Worm (Caenorhabditis elegans): ENCODE results near the gene rab-30.

rab-30 gene

DNA sequence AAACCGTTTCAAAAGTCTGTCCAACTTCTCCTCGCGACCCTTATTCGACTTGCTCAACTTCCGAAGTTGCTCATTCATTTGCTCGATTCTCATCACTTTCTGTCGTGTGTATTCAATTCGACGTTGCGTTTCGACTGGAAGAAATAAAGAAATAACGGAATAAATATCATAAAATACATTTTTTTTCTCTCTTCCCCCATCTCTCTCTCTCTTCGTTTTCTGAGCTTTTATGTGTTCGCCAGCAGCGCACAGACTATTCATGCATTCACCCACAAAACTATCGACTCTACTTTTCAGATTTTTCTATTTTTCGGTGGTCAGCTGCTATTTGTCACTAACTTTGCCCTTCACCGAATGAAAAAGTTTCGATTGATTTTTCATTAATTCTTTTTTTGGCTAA is at the start of gene rab-30:
Gene rab-30, plus strand, starts transcription at position 301 of the 400 bp plus-strand sequence.
- no peak for TF ChIP-seq nfya-2 (GFP tag; IDR thresholded peaks at IDR 0.05)
- TF ChIP-seq ztf-26 (tag; optimal IDR thresholded peaks at IDR 0.05): no peak
- no peak for TF ChIP-seq lsy-27 (tag; optimal IDR thresholded peaks at IDR 0.05; ENCODE audit: borderline replicate concordance, insufficient read depth)
- TF ChIP-seq hsf-1 (GFP tag; IDR thresholded peaks at IDR 0.05): 0 out of 2 replicates have a peak, but pooled peaks have one; percentile 33
- TF ChIP-seq hrde-1 (tag; optimal IDR thresholded peaks at IDR 0.05; ENCODE audit: borderline replicate concordance): no peak
- no peak for TF ChIP-seq snpc-3.4 (tag; optimal IDR thresholded peaks at IDR 0.05)

DNA sequence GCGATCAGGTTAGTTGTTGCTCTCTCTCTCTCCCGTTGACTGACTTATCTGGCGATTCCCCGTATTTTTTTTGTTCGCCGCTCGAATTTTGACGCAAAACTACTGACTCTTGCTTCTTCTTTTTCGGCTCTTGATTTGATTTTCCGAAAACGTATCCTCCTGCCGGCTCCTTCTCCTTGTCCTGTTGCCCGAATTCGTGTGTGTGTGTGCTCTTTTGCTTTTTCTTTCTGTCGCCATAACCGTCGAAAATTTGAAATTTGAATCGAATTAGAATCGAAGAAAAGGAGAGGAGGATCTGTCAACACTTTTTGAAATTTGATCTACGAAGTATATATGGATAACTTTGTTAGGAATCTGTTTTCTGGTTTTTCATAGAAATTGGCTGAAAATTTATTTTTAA is 47.8 kb upstream of the rab-30 start:
- TF ChIP-seq nfya-2 (GFP tag; IDR thresholded peaks at IDR 0.05): no peak

DNA sequence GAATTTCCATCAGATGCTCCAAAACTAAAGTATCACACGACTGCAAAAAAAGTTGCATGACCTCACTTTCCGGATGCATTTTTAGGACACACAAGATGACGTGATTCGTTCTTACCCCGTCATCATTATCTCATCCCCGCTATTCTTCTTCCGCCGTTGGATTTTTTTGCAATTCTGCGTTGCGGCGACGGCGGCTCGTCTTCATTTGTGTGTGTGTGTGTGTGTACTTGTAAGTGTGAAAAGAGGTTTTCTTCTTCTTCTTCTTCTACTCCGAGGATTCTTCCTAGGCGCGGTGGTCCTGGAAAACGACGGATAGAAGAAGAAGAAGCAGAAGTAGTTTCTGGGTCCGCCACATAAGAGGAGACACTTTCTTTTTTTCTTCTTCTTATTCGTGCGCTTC is 44.6 kb upstream of the rab-30 start:
- TF ChIP-seq nfyb-1 (GFP tag; IDR thresholded peaks at IDR 0.05) (no peak), snpc-3.4 (tag; optimal IDR thresholded peaks at IDR 0.05) (no peak), ztf-6 (GFP tag; IDR thresholded peaks at IDR 0.05) (no peak), madf-6 (GFP tag; IDR thresholded peaks at IDR 0.05) (no peak), dox-1 (GFP tag; IDR thresholded peaks at IDR 0.05) (no peak), nhr-27 (tag; optimal IDR thresholded peaks at IDR 0.05) (no peak), ceh-100 (GFP tag; IDR thresholded peaks at IDR 0.05) (no peak), F49E8.2 (tag; optimal IDR thresholded peaks at IDR 0.05; ENCODE audit: insufficient read depth) (no peak), ztf-3 (GFP tag; optimal IDR thresholded peaks at IDR 0.05) (no peak), rcor-1 (GFP tag; IDR thresholded peaks at IDR 0.05) (no peak), F55B11.4 (tag; optimal IDR thresholded peaks at IDR 0.05; ENCODE audit: borderline replicate concordance, insufficient read depth) (no peak), let-607 (tag; optimal IDR thresholded peaks at IDR 0.05) (no peak)

DNA sequence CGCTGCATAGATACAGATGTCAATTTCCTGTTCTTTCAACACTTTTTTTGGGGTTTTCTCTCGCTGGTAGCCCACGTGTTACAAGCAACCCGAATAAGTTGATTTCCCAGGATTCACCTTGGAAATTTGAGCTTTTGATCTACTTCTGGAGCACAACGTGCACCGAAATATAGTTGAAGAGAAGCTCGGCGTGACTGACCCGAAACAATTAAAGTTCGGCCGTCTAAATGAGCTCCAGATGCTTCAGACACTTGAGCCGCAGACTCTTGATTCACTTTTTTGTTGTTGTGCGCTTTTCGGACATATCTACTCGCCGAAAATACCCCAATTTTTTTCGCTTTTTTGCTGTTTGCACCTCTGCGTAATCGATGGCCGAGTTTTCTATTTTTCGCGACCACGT is 41.5 kb upstream of the rab-30 start:
- TF ChIP-seq F57C9.4 (tag; optimal IDR thresholded peaks at IDR 0.05) (no peak), nfyb-1 (GFP tag; IDR thresholded peaks at IDR 0.05) (0 out of 2 replicates have a peak, but pooled peaks have one; percentile 51)

DNA sequence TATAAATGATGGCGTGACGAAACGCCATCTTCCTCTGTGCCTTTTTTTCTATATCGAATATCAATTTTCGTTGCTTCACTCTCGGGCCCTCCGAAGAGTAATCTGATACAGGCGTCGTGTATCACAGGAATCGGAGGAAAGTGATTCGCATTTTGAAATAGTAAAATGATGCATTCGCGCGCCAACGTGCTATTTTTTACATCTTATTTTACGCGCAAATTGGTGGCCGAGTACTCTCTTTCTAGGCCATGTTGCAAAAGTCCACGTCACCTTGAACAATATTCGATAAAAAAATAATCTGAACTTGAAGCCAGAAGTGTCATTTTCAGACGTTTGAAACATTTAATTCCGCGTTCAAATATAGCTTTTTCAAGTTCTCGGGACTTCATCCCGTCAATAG is 40.8 kb upstream of the rab-30 start:
- TF ChIP-seq let-526 (GFP tag; IDR thresholded peaks at IDR 0.05) (no peak), mes-4 (tag; optimal IDR thresholded peaks at IDR 0.05) (no peak), nfyb-1 (GFP tag; IDR thresholded peaks at IDR 0.05) (no peak), snpc-3.4 (tag; optimal IDR thresholded peaks at IDR 0.05) (no peak), ceh-91 (GFP tag; IDR thresholded peaks at IDR 0.05) (no peak), nfya-2 (GFP tag; IDR thresholded peaks at IDR 0.05) (no peak), athp-1 (tag; optimal IDR thresholded peaks at IDR 0.05) (no peak), hmg-20 (GFP tag; IDR thresholded peaks at IDR 0.05) (no peak), somi-1 (GFP tag; optimal IDR thresholded peaks at IDR 0.05) (no peak), tbp1 (GFP tag; optimal IDR thresholded peaks at IDR 0.05) (no peak), C06A6.2 (GFP tag; conservative IDR thresholded peaks at IDR 0.05) (no peak), F37B4.10 (GFP tag; IDR thresholded peaks at IDR 0.05) (no peak), K11D2.4 (GFP tag; IDR thresholded peaks at IDR 0.05) (no peak), tbx-9 (tag; optimal IDR thresholded peaks at IDR 0.05; ENCODE audit: borderline replicate concordance) (no peak), sea-2 (GFP tag; IDR thresholded peaks at IDR 0.05) (no peak)

DNA sequence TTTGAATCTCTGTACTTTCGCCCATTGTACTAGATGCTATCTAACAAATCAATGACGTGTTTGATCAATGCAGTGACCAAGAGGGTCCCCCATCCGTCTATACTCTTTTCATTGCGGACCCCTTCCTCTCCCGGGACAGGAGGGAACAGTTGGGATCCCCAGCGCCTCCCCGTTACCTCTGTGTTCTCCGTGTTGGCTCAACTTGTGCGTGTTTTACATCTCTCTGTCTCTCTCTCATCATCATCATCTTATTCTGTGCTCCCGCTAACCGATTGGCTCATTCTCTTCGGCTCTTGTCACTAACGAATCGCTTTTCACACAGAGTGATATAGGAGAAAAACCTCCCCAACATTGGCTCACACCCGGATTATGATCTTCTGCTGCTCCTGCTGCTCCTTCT is 39.9 kb upstream of the rab-30 start, which contains the start of gene unc-49:
Gene unc-49, plus strand, starts transcription at position 240 of the 400 bp plus-strand sequence.
- TF ChIP-seq egrh-3 (GFP tag; IDR thresholded peaks at IDR 0.05) (0 out of 2 replicates have a peak, but pooled peaks have one; percentile 6), tbx-9 (tag; optimal IDR thresholded peaks at IDR 0.05; ENCODE audit: borderline replicate concordance) (no peak)

Measured in whole organism, young adult.